Worm (Caenorhabditis elegans) whole organism, L4 larva: ENCODE data around the gene inpp-5K.

ENCODE experiments used
- F44E2.7 ChIP-seq: fragments of 200-800 bp; sonication (Bioruptor generic); IDR thresholded peaks from 2 replicates; pipeline ENCODE4 v2.1.2; 2022; ENCODE audit warnings: missing genetic modification characterization, missing compliant biosample characterization
- F49E8.2 ChIP-seq: sonication (generic microtip); optimal IDR thresholded peaks from 2 replicates; lab custom pipeline; 2016; ENCODE audit warnings: missing compliant biosample characterization, mild to moderate bottlenecking, missing genetic modification characterization, borderline replicate concordance
- T20F7.1 ChIP-seq: fragments of 200-800 bp; sonication (Bioruptor generic); optimal IDR thresholded peaks from 2 replicates; lab custom pipeline; 2018; ENCODE audit warnings: mild to moderate bottlenecking, missing genetic modification characterization, missing compliant biosample characterization
- T26A8.4 ChIP-seq: fragments of 200-800 bp; sonication (Bioruptor generic); IDR thresholded peaks from 2 replicates; pipeline ENCODE4 v1.3.6; 2022; ENCODE audit warnings: missing genetic modification characterization, missing compliant biosample characterization
- ZK337.2 ChIP-seq: fragments of 200-800 bp; sonication (Bioruptor generic); IDR thresholded peaks from 2 replicates; pipeline ENCODE4 v1.3.6; 2022; ENCODE audit warnings: missing genetic modification reagents, missing genetic modification characterization, missing compliant biosample characterization
- ZK546.5 ChIP-seq, 2 experiments: sonication (generic microtip); optimal IDR thresholded peaks; 2 replicates each; lab custom pipeline; 2017; ENCODE audit warnings: missing biosample characterization in 2 of 2, missing genetic modification characterization in 2 of 2
- aha-1 ChIP-seq: fragments of 150-350 bp; peaks from one replicate; lab custom pipeline; 2014; ENCODE audit warnings: missing biosample characterization, missing genetic modification characterization
- arid-1 ChIP-seq: fragments of 200-800 bp; sonication (Bioruptor generic); conservative IDR thresholded peaks from 2 replicates; pipeline ENCODE4 v1.3.6; 2022; ENCODE audit warnings: missing genetic modification reagents, missing genetic modification characterization, missing compliant biosample characterization
- ceh-28 ChIP-seq: fragments of 150-350 bp; optimal IDR thresholded peaks from 2 replicates; lab custom pipeline; 2014; ENCODE audit warnings: missing biosample characterization, missing genetic modification reagents, missing genetic modification characterization
- ceh-32 ChIP-seq: sonication (generic microtip); optimal IDR thresholded peaks from 2 replicates; lab custom pipeline; 2016; ENCODE audit warnings: mild to moderate bottlenecking, missing genetic modification characterization, missing compliant biosample characterization; ENCODE audit not compliant: poor library complexity
- ceh-44 ChIP-seq: fragments of 200-800 bp; sonication (Bioruptor generic); IDR thresholded peaks from 2 replicates; pipeline ENCODE4 v1.3.6; 2022; ENCODE audit warnings: missing genetic modification reagents, missing genetic modification characterization, missing compliant biosample characterization
- ceh-82 ChIP-seq: sonication (generic microtip); optimal IDR thresholded peaks from 2 replicates; lab custom pipeline; 2017; ENCODE audit warnings: missing biosample characterization, missing genetic modification characterization
- ces-1 ChIP-seq: fragments of 150-350 bp; sonication (generic microtip); optimal IDR thresholded peaks from 4 replicates; lab custom pipeline; 2014; ENCODE audit warnings: missing biosample characterization, missing genetic modification reagents, missing genetic modification characterization
- cey-2 ChIP-seq: sonication (generic microtip); optimal IDR thresholded peaks from 3 replicates; lab custom pipeline; 2017; ENCODE audit warnings: missing genetic modification characterization, mild to moderate bottlenecking, missing compliant biosample characterization, antibody characterized with exemption, borderline replicate concordance; ENCODE audit not compliant: insufficient read depth
- ctbp-1 ChIP-seq: fragments of 200-800 bp; sonication (Bioruptor generic); IDR thresholded peaks from 2 replicates; pipeline ENCODE4 v1.3.6; 2022; ENCODE audit warnings: missing genetic modification reagents, missing genetic modification characterization, missing compliant biosample characterization
- daf-16 ChIP-seq, 3 experiments: sonication (generic microtip); optimal IDR thresholded peaks; 2 replicates each; lab custom pipeline; 2016 to 2017; ENCODE audit warnings: missing genetic modification characterization in 3 of 3, missing genetic modification reagents in 3 of 3, mild to moderate bottlenecking in 2 of 3, missing compliant biosample characterization in 2 of 3, missing biosample characterization in 1 of 3, moderate library complexity in 1 of 3
- dmd-6 ChIP-seq: fragments of 200-800 bp; sonication (Bioruptor generic); IDR thresholded peaks from 2 replicates; pipeline ENCODE4 v1.3.6; 2022; ENCODE audit warnings: missing genetic modification reagents, missing genetic modification characterization, missing compliant biosample characterization
- dmd-8 ChIP-seq: fragments of 200-800 bp; sonication (Bioruptor generic); IDR thresholded peaks from 2 replicates; pipeline ENCODE4 v1.3.6; 2022; ENCODE audit warnings: missing genetic modification characterization, missing compliant biosample characterization
- duxl-1 ChIP-seq: sonication (generic microtip); optimal IDR thresholded peaks from 2 replicates; lab custom pipeline; 2016; ENCODE audit warnings: mild to moderate bottlenecking, missing genetic modification characterization, moderate library complexity, missing compliant biosample characterization; ENCODE audit not compliant: poor library complexity
- fkh-10 ChIP-seq: fragments of 150-350 bp; optimal IDR thresholded peaks from 2 replicates; lab custom pipeline; 2014; ENCODE audit warnings: missing biosample characterization, missing genetic modification reagents, missing genetic modification characterization
- fos-1 ChIP-seq: fragments of 150-350 bp; optimal IDR thresholded peaks from 2 replicates; lab custom pipeline; 2014; ENCODE audit warnings: missing biosample characterization, missing genetic modification characterization
- gei-8 ChIP-seq: fragments of 200-800 bp; sonication (Bioruptor generic); optimal IDR thresholded peaks from 2 replicates; lab custom pipeline; 2018; ENCODE audit warnings: mild to moderate bottlenecking, missing genetic modification characterization, missing compliant biosample characterization
- hlh-30 ChIP-seq: sonication (generic microtip); optimal IDR thresholded peaks from 2 replicates; lab custom pipeline; 2017; ENCODE audit warnings: antibody characterized with exemption, mild to moderate bottlenecking, missing genetic modification characterization, missing compliant biosample characterization; ENCODE audit not compliant: insufficient read depth
- lim-7 ChIP-seq: fragments of 200-800 bp; sonication (Bioruptor generic); IDR thresholded peaks from 2 replicates; pipeline ENCODE4 v1.3.6; 2022; ENCODE audit warnings: missing genetic modification characterization, missing compliant biosample characterization
- lin-1 ChIP-seq: fragments of 200-800 bp; sonication (Bioruptor generic); IDR thresholded peaks from 2 replicates; pipeline ENCODE4 v1.3.6; 2022; ENCODE audit warnings: missing genetic modification reagents, missing genetic modification characterization, missing compliant biosample characterization
- lin-13 ChIP-seq: fragments of 150-350 bp; optimal IDR thresholded peaks from 2 replicates; lab custom pipeline; 2014; ENCODE audit warnings: missing biosample characterization, missing genetic modification reagents, missing genetic modification characterization
- lin-15B ChIP-seq: fragments of 150-350 bp; sonication (generic microtip); optimal IDR thresholded peaks from 3 replicates; lab custom pipeline; 2014; ENCODE audit warnings: missing biosample characterization, missing genetic modification characterization
- lsy-2 ChIP-seq, 2 experiments: fragments of 150-350 bp in 1 of 2; sonication (generic microtip) in 1 of 2; optimal IDR thresholded peaks; 2 replicates each; lab custom pipeline; 2014 to 2017; ENCODE audit warnings: missing biosample characterization in 2 of 2, missing genetic modification characterization in 2 of 2
- madf-5 ChIP-seq, 2 experiments: fragments of 200-800 bp; sonication (Bioruptor generic); IDR thresholded peaks; 2 replicates each; pipeline ENCODE4 v1.3.6; 2022; ENCODE audit warnings: missing compliant biosample characterization in 2 of 2, missing genetic modification characterization in 2 of 2
- mep-1 ChIP-seq: fragments of 150-350 bp; sonication (generic microtip); optimal IDR thresholded peaks from 3 replicates; lab custom pipeline; 2014; ENCODE audit warnings: missing biosample characterization, missing genetic modification characterization
- mes-2 ChIP-seq: sonication (generic microtip); optimal IDR thresholded peaks from 2 replicates; lab custom pipeline; 2016; ENCODE audit warnings: missing genotype, mild to moderate bottlenecking, missing genetic modification characterization, missing compliant biosample characterization; ENCODE audit not compliant: poor library complexity, severe bottlenecking
- mxl-3 ChIP-seq: fragments of 200-800 bp; sonication (Bioruptor generic); optimal IDR thresholded peaks from 2 replicates; lab custom pipeline; 2018; ENCODE audit warnings: mild to moderate bottlenecking, missing genetic modification characterization, missing compliant biosample characterization
- nhr-10 ChIP-seq: fragments of 150-350 bp; optimal IDR thresholded peaks from 2 replicates; lab custom pipeline; 2014; ENCODE audit warnings: missing biosample characterization, missing genetic modification characterization
- nhr-11 ChIP-seq: fragments of 150-350 bp; optimal IDR thresholded peaks from 2 replicates; lab custom pipeline; 2014; ENCODE audit warnings: missing biosample characterization, missing genetic modification characterization
- nhr-28 ChIP-seq: fragments of 150-350 bp; optimal IDR thresholded peaks from 2 replicates; lab custom pipeline; 2014; ENCODE audit warnings: missing biosample characterization, missing genetic modification characterization
- nhr-76 ChIP-seq: fragments of 150-350 bp; optimal IDR thresholded peaks from 2 replicates; lab custom pipeline; 2014; ENCODE audit warnings: missing biosample characterization, missing genetic modification characterization
- php-3 ChIP-seq: fragments of 200-800 bp; sonication (Bioruptor generic); IDR thresholded peaks from 2 replicates; pipeline ENCODE4 v1.3.6; 2022; ENCODE audit warnings: missing genetic modification reagents, missing genetic modification characterization, missing compliant biosample characterization
- saeg-2 ChIP-seq: fragments of 200-800 bp; sonication (Bioruptor generic); IDR thresholded peaks from 2 replicates; pipeline ENCODE4 v1.3.6; 2022; ENCODE audit warnings: missing genetic modification reagents, missing genetic modification characterization, missing compliant biosample characterization
- skn-1 ChIP-seq: fragments of 150-350 bp; optimal IDR thresholded peaks from 2 replicates; lab custom pipeline; 2014; ENCODE audit warnings: missing biosample characterization, missing genetic modification characterization
- snpc-4 ChIP-seq: fragments of 150-350 bp; optimal IDR thresholded peaks from 2 replicates; lab custom pipeline; 2014; ENCODE audit warnings: missing biosample characterization, missing genetic modification characterization
- spr-3 ChIP-seq: fragments of 200-800 bp; sonication (Bioruptor generic); optimal IDR thresholded peaks from 2 replicates; lab custom pipeline; 2018; ENCODE audit warnings: mild to moderate bottlenecking, missing genetic modification characterization, missing compliant biosample characterization
- unc-39 ChIP-seq: sonication (generic microtip); optimal IDR thresholded peaks from 2 replicates; lab custom pipeline; 2017; ENCODE audit warnings: missing biosample characterization, missing genetic modification characterization
- zfp-2 ChIP-seq: sonication (generic microtip); optimal IDR thresholded peaks from 2 replicates; lab custom pipeline; 2016; ENCODE audit warnings: mild to moderate bottlenecking, missing genetic modification characterization, missing compliant biosample characterization
- zfp-3 ChIP-seq: fragments of 200-800 bp; sonication (Bioruptor generic); conservative IDR thresholded peaks from 2 replicates; pipeline ENCODE4 v1.3.6; 2022; ENCODE audit warnings: missing genetic modification reagents, missing genetic modification characterization, missing compliant biosample characterization
- zip-11 ChIP-seq: fragments of 200-800 bp; sonication (Bioruptor generic); IDR thresholded peaks from 2 replicates; pipeline ENCODE4 v1.3.6; 2022; ENCODE audit warnings: missing genetic modification characterization, missing compliant biosample characterization
- zip-2 ChIP-seq: fragments of 150-350 bp; optimal IDR thresholded peaks from 2 replicates; lab custom pipeline; 2014; ENCODE audit warnings: missing biosample characterization, missing genetic modification characterization

The inpp-5K gene

ce11 chrIII:8163788-8164423 is 2.8 kb upstream of the inpp-5K start, which contains the start of gene prp-8 (continued):
- TF ChIP-seq saeg-2 (no peak), nhr-11 (peak; percentile 68), mep-1 (tag; lab: Kevin White, UChicago) (peak; percentile 90), dmd-6 (GFP tag; lab: Robert Waterston, UW) (peak; percentile 68), duxl-1 (tag; lab: Kevin White, UChicago) (peak; percentile 83), ceh-32 (no peak), lin-1 (GFP tag; lab: Robert Waterston, UW) (0 out of 2 replicates have a peak, but pooled peaks have one; percentile 32), ZK546.5 (tag; optimal IDR thresholded peaks at IDR 0.05; lab: Kevin White, UChicago) (peak in 1 of 2 experiments; percentile 94), unc-39 (tag; lab: Kevin White, UChicago) (no peak)

- TF ChIP-seq nhr-28, result no peak
- TF ChIP-seq mes-2 (tag; lab: Kevin White, UChicago), result no peak
- no peak for TF ChIP-seq skn-1
- no peak for TF ChIP-seq ceh-28
- no peak for TF ChIP-seq aha-1 (tag; lab: Kevin White, UChicago)
- no peak for TF ChIP-seq zfp-2
- TF ChIP-seq php-3 (GFP tag; lab: Robert Waterston, UW), result no peak
- TF ChIP-seq zip-2 (tag; lab: Kevin White, UChicago), result no peak
- TF ChIP-seq dmd-6 (GFP tag; lab: Robert Waterston, UW), result no peak
- TF ChIP-seq ces-1 (GFP tag; lab: Kevin White, UChicago), result no peak
- no peak for TF ChIP-seq T26A8.4 (GFP tag; lab: Robert Waterston, UW)
- no peak for TF ChIP-seq daf-16 (GFP tag; optimal IDR thresholded peaks at IDR 0.05; lab: Kevin White, UChicago)
- TF ChIP-seq daf-16 (tag; optimal IDR thresholded peaks at IDR 0.05; lab: Kevin White, UChicago), result no peak
- TF ChIP-seq ceh-82, result no peak
- no peak for TF ChIP-seq ceh-32
- no peak for TF ChIP-seq lim-7 (GFP tag; lab: Robert Waterston, UW)
- no peak for TF ChIP-seq cey-2
Observed at ce11 chrIII:8163283-8163682, 2.1 kb upstream of the inpp-5K start, which contains the start of gene bath-42. bath-42 (minus strand) TSS chrIII:8163383.

ce11 chrIII:8158140-8158786 is 2.9 kb downstream of the inpp-5K start, which contains the start of gene atg-13:
atg-13 (minus strand) TSS chrIII:8158190.
- TF ChIP-seq mxl-3 (GFP tag; lab: Kevin White, UChicago) (peak; percentile 35), fos-1 (tag; lab: Kevin White, UChicago) (no peak), ces-1 (GFP tag; lab: Kevin White, UChicago) (no peak), F49E8.2 (tag; lab: Kevin White, UChicago) (no peak), lin-15B (no peak), nhr-76 (tag; lab: Kevin White, UChicago) (no peak), T20F7.1 (peak; percentile 7), lsy-2 (tag; optimal IDR thresholded peaks at IDR 0.05; lab: Kevin White, UChicago) (peak in 1 of 2 experiments; percentile 38), gei-8 (GFP tag; lab: Kevin White, UChicago) (no peak), zip-11 (GFP tag; lab: Robert Waterston, UW) (no peak), hlh-30 (tag; lab: Kevin White, UChicago) (peak; percentile 79), daf-16 (GFP tag; optimal IDR thresholded peaks at IDR 0.05; lab: Kevin White, UChicago) (no peak), daf-16 (tag; optimal IDR thresholded peaks at IDR 0.05; lab: Kevin White, UChicago) (peak; percentile 48), spr-3 (GFP tag; lab: Kevin White, UChicago) (no peak), ZK337.2 (GFP tag; lab: Robert Waterston, UW) (no peak), snpc-4 (tag; lab: Kevin White, UChicago) (no peak), nhr-10 (tag; lab: Kevin White, UChicago) (no peak), saeg-2 (no peak), zfp-3 (GFP tag; lab: Robert Waterston, UW) (no peak), ceh-44 (GFP tag; lab: Robert Waterston, UW) (no peak), madf-5 (GFP tag; IDR thresholded peaks at IDR 0.05; lab: Robert Waterston, UW) (no peak), lin-13 (GFP tag; lab: Kevin White, UChicago) (no peak), dmd-8 (no peak), mep-1 (tag; lab: Kevin White, UChicago) (no peak), fkh-10 (GFP tag; lab: Kevin White, UChicago) (no peak), arid-1 (no peak), ctbp-1 (GFP tag; lab: Robert Waterston, UW) (no peak), F44E2.7 (GFP tag; lab: Robert Waterston, UW) (no peak)
